Fruit fly (Drosophila melanogaster) Kc167 (cell line): Measurements from ENCODE around the gene CG17191.

Source experiments
- Sin3A ChIP-seq: fragments of >200 bp; optimal IDR thresholded peaks from 2 replicates; lab custom pipeline; 2018; ENCODE audit warnings: missing external identifiers
- insv ChIP-seq: fragments of >200 bp; optimal IDR thresholded peaks from 3 replicates; lab custom pipeline; 2018; ENCODE audit warnings: missing external identifiers
- psq ChIP-seq: fragments of >200 bp; optimal IDR thresholded peaks from 2 replicates; lab custom pipeline; 2017; ENCODE audit warnings: missing external identifiers

DNA sequence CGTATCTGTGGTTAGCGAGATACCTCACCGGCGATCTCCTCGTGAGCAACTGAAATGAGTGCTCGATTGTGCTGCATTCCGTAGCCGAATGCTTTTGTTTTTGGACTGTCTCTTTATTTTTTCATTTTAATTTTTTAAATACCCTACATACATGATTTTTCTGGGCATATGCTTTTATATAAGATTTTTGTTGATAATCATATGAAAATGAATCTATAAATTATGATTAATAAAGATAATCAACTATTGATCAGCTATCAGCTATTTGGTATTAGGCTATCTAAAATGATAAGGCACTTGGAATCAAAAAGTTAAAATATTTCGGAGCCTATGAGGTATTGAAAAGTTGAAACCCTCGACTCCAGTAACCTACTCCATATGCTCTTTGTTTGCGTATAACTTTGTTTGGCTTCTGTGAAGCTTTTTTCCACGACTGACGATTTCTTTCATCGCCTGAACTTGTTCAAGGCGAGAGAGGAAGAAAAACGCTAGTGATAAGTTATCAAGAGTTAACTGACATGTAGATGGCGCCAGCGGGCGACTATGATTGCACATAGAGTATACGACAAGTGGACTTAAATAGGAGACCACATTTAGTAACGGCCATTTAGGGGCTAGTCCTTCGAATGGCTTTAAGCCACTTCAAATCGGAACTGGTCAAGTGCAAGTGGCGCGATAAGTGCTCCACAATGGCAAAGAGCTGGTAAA lies 29.6 kb downstream of the CG17191 start, which contains the start of gene CG31076:
- TF ChIP-seq insv (lab: Kevin White, UChicago) = no peak
- no peak for TF ChIP-seq Sin3A
- no peak for TF ChIP-seq psq (lab: Kevin White, UChicago)
